Fruit fly (Drosophila melanogaster): ENCODE data around the gene RnrL.

dm6 chr2L:10306518-10307260, 21.1 kb downstream of the RnrL start, which contains the start of the genes CG5390 and CG4968:
- TF ChIP-seq CG9705 (GFP tag; optimal IDR thresholded peaks at IDR 0.05) (peak; percentile 72), N (GFP tag; optimal IDR thresholded peaks at IDR 0.05) (no peak), rgr (GFP tag; optimal IDR thresholded peaks at IDR 0.05) (peak; percentile 80), GATAd (GFP tag; optimal IDR thresholded peaks at IDR 0.05) (no peak), dl (GFP tag; optimal IDR thresholded peaks at IDR 0.05; ENCODE audit: insufficient read depth in 1 of 2, partially characterized antibody in 2 of 2) (no peak), dsf (GFP tag; optimal IDR thresholded peaks at IDR 0.05; ENCODE audit: borderline replicate concordance) (peak; percentile 46), dmrt93B (GFP tag; optimal IDR thresholded peaks at IDR 0.05) (no peak)
